Fruit fly (Drosophila melanogaster) whole organism, adult: Measurements from ENCODE around the gene Fum1.

Experiments
- CG11617 ChIP-seq: fragments of 200-800 bp; sonication (Bioruptor generic); optimal IDR thresholded peaks from 2 replicates; lab custom pipeline; 2017; ENCODE audit warnings: mild to moderate bottlenecking, missing biosample characterization, missing genetic modification reagents, missing genetic modification characterization
- CG12768 ChIP-seq: fragments of 200-800 bp; sonication (Bioruptor generic); optimal IDR thresholded peaks from 2 replicates; lab custom pipeline; 2017; ENCODE audit warnings: missing biosample characterization, missing genetic modification characterization, mild to moderate bottlenecking, moderate library complexity, missing genetic modification reagents
- CG14711 ChIP-seq: fragments of 200-800 bp; sonication (Bioruptor generic); optimal IDR thresholded peaks from 2 replicates; lab custom pipeline; 2018; ENCODE audit warnings: missing biosample characterization, mild to moderate bottlenecking, missing genetic modification characterization, moderate library complexity
- CG1620 ChIP-seq: fragments of 200-800 bp; sonication (Bioruptor generic); optimal IDR thresholded peaks from 2 replicates; lab custom pipeline; 2016; ENCODE audit warnings: missing biosample characterization, missing genetic modification characterization
- CG33017 ChIP-seq: fragments of 200-800 bp; sonication (Bioruptor generic); optimal IDR thresholded peaks from 2 replicates; lab custom pipeline; 2018; ENCODE audit warnings: missing biosample characterization, mild to moderate bottlenecking, missing genetic modification characterization, moderate library complexity
- CG5204 ChIP-seq: fragments of 200-800 bp; sonication (Bioruptor generic); optimal IDR thresholded peaks from 2 replicates; lab custom pipeline; 2016; ENCODE audit warnings: missing biosample characterization, missing genetic modification characterization
- CG7045 ChIP-seq: fragments of 200-800 bp; sonication (Bioruptor generic); optimal IDR thresholded peaks from 2 replicates; lab custom pipeline; 2017; ENCODE audit warnings: missing biosample characterization, mild to moderate bottlenecking, missing genetic modification characterization
- CG7101 ChIP-seq: fragments of 200-800 bp; sonication (Bioruptor generic); optimal IDR thresholded peaks from 2 replicates; lab custom pipeline; 2018; ENCODE audit warnings: missing biosample characterization, mild to moderate bottlenecking, missing genetic modification characterization, moderate library complexity
- Clk ChIP-seq: fragments of 200-800 bp; sonication (Bioruptor generic); optimal IDR thresholded peaks from 2 replicates; lab custom pipeline; 2017; ENCODE audit warnings: missing biosample characterization, missing genetic modification characterization
- Crg-1 ChIP-seq: fragments of 200-800 bp; sonication (Bioruptor generic); optimal IDR thresholded peaks from 2 replicates; lab custom pipeline; 2016; ENCODE audit warnings: missing biosample characterization, missing genetic modification characterization
- Hr96 ChIP-seq: fragments of 200-800 bp; sonication (Bioruptor generic); optimal IDR thresholded peaks from 2 replicates; lab custom pipeline; 2016; ENCODE audit warnings: missing biosample characterization, missing genetic modification characterization
- Mnt ChIP-seq: fragments of 200-800 bp; sonication (Bioruptor generic); optimal IDR thresholded peaks from 2 replicates; lab custom pipeline; 2016; ENCODE audit warnings: missing biosample characterization, mild to moderate bottlenecking, missing genetic modification characterization
- bab1 ChIP-seq: fragments of 200-800 bp; sonication (Bioruptor generic); optimal IDR thresholded peaks from 3 replicates; lab custom pipeline; 2019; ENCODE audit warnings: missing biosample characterization, mild to moderate bottlenecking, missing genetic modification characterization, moderate library complexity
- cic ChIP-seq: fragments of 200-800 bp; sonication (Bioruptor generic); optimal IDR thresholded peaks from 2 replicates; lab custom pipeline; 2017; ENCODE audit warnings: missing biosample characterization, mild to moderate bottlenecking, missing genetic modification characterization, moderate library complexity
- cnc ChIP-seq, 2 experiments: fragments of >200 bp; optimal IDR thresholded peaks; 2 replicates each; lab custom pipeline; 2017
- kay ChIP-seq: fragments of 200-800 bp; sonication (Bioruptor generic); peaks from one replicate; lab custom pipeline; 2016; ENCODE audit warnings: missing biosample characterization, missing genetic modification characterization, borderline replicate concordance
- ovo ChIP-seq: fragments of 200-800 bp; sonication (Bioruptor generic); optimal IDR thresholded peaks from 2 replicates; lab custom pipeline; 2016; ENCODE audit warnings: missing biosample characterization, missing genetic modification characterization
- pad ChIP-seq: fragments of 200-800 bp; sonication (Bioruptor generic); optimal IDR thresholded peaks from 3 replicates; lab custom pipeline; 2017; ENCODE audit warnings: missing biosample characterization, missing genetic modification characterization, mild to moderate bottlenecking, moderate library complexity, missing genetic modification reagents
- tj ChIP-seq: fragments of 200-800 bp; sonication (Bioruptor generic); optimal IDR thresholded peaks from 3 replicates; lab custom pipeline; 2017; ENCODE audit warnings: missing biosample characterization, mild to moderate bottlenecking, missing genetic modification characterization, moderate library complexity
- toe ChIP-seq: fragments of 200-800 bp; sonication (Bioruptor generic); optimal IDR thresholded peaks from 2 replicates; lab custom pipeline; 2016; ENCODE audit warnings: missing biosample characterization, missing genetic modification characterization

Gene Fum1

DNA sequence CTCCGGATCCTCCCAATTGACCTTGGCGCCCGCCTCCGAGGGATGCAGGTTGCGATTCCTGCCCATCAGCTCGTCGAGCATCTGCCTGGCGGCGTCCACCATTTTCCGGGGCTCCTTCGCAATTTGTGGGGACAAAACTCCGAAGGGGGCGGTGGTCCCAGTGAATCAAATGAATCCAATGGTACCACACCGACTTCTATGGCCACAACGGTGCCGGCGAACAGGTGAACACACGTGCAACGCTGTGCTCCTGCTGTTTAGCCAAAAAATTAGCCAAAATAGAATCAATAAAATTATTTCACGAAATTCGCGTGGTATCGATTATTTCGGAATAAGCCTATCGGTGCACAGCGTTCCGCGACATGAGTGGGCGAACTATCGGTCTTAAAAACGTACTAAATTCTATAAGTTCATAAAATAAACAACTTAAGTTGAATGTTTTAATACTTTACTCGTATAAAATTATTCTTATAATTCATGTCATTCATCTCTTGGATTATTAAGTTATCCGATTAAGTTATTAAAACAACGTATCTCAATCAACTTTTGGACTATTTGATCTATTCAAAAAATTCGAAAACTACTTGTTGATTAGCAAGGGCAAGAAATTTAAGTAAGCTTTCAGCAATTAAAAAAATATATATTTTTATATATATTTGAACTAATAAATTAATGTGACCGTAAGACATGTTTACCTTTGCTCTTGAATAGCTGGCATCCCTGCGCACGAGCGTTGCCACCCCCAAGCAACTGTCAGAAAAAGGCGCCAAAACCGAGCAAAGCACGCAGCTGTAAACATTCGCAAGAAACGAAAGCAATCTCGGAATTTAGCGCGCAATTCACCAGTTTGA, 4.4 kb upstream of the Fum1 start, which contains the start of the genes CG3198 and Mcm6:
CG3198 (minus strand) TSS at position 337 of the 851 bp plus-strand sequence.
Mcm6 (plus strand) TSS at position 751 of the 851 bp plus-strand sequence.
- TF ChIP-seq CG33017 (tag; lab: Kevin White, UChicago): no peak
- TF ChIP-seq Mnt: no peak
- peak; percentile 33 for TF ChIP-seq CG11617 (GFP tag; lab: Kevin White, UChicago)

DNA sequence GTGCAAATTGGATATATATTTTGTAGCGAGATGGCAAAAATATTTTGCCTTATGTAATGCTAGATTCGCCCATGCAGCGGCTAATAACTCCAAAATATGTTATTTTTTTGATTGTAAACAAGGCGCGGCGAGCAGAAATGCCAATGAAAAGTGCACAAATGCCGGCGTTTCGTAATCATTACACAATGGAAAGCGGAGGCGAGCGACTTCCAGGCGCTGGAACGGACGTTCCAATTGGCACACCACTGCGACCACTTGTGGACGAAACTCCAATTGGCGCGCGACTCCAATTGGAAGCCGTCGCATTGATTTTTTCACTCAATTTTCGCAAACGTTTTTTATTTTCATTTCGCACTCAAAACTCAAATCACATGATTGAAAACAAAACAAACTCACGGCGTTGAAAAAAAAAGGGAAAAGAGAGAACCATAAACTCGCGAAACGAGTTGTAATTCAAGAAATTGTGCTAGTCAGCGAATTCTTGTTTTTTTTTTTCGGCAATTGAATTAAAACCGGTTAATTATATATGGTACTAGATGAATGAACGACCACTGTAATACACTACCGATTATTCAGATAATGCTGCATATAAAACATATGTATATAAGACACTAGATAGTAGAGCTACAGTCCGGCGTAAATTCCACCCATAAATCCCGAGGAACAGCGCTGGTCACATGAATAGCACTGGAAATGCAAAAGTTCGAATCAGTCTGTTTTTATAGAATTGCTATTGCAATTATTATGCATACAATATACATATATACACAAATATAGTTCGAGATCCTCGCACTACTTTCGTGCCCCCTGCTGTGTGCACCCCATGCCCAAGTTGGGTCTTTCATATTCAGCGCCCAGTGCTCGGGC, 644 bp downstream of the Fum1 start, which contains the start of gene ND-ASHI:
ND-ASHI (minus strand) TSS at position 484 of the 867 bp plus-strand sequence.
- TF ChIP-seq CG7045 (GFP tag; lab: Kevin White, UChicago) (peak; percentile 87), CG7101 (tag; lab: Kevin White, UChicago) (peak; percentile 95), CG33017 (tag; lab: Kevin White, UChicago) (peak; percentile 91), Clk (GFP tag; lab: Kevin White, UChicago) (peak; percentile 77), CG1620 (GFP tag; lab: Kevin White, UChicago) (peak; percentile 83), kay (no peak), pad (peak; percentile 89), cic (GFP tag; lab: Kevin White, UChicago) (peak; percentile 75), Hr96 (no peak), CG5204 (GFP tag; lab: Kevin White, UChicago) (no peak), toe (GFP tag; lab: Kevin White, UChicago) (no peak), ovo (GFP tag; lab: Kevin White, UChicago) (peak; percentile 30), CG12768 (GFP tag; lab: Kevin White, UChicago) (peak; percentile 95), Mnt (peak; percentile 79), cnc (optimal IDR thresholded peaks at IDR 0.05; lab: Kevin White, UChicago) (no peak), tj (peak; percentile 97), Crg-1 (peak; percentile 85), CG14711 (tag; lab: Kevin White, UChicago) (peak; percentile 88), bab1 (GFP tag; lab: Kevin White, UChicago) (peak; percentile 89), CG11617 (GFP tag; lab: Kevin White, UChicago) (peak; percentile 88)

DNA sequence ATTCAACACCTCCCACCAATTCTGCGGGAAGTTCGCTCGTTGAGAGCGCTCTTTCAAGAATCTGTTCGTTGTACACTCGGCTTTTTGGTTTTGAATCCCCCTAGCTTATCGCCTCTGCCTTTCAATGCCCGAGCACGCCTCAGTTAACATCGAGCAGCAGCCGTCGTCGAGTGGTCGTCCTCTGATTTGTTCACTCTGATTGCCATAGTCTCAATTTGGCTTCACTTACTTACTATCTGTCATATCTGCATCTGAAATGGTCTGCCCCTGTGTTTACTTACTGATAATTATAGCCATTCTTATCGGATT, 1.2 kb downstream of the Fum1 start:
- peak; percentile 46 for TF ChIP-seq pad
- no peak for TF ChIP-seq CG1620 (GFP tag; lab: Kevin White, UChicago)
- peak; percentile 59 for TF ChIP-seq Mnt
- no peak for TF ChIP-seq CG11617 (GFP tag; lab: Kevin White, UChicago)
- TF ChIP-seq bab1 (GFP tag; lab: Kevin White, UChicago): no peak
- TF ChIP-seq cic (GFP tag; lab: Kevin White, UChicago): peak; percentile 28
- no peak for TF ChIP-seq CG5204 (GFP tag; lab: Kevin White, UChicago)

DNA sequence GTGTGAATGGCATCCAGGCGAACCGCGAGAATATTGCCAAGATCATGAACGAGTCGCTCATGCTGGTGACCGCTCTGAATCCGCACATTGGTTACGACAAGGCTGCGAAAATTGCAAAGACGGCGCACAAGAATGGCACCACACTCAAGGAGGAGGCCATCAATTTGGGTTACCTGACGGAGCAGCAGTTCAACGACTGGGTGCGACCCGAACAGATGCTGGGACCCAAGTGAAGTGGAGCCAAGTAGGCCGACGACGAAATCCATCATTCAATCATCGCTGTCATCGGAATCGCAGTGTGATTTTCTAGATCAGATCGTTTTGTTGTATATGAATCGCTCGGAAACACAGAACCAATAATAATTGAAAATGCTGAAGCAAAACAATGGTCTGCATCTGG, 3.2 kb downstream of the Fum1 start, which contains the start of gene Fum2:
Fum2 (plus strand) TSS at position 301 of the 400 bp plus-strand sequence.
- TF ChIP-seq pad (no peak), CG7045 (GFP tag; lab: Kevin White, UChicago) (no peak), bab1 (GFP tag; lab: Kevin White, UChicago) (no peak), CG14711 (tag; lab: Kevin White, UChicago) (no peak)

DNA sequence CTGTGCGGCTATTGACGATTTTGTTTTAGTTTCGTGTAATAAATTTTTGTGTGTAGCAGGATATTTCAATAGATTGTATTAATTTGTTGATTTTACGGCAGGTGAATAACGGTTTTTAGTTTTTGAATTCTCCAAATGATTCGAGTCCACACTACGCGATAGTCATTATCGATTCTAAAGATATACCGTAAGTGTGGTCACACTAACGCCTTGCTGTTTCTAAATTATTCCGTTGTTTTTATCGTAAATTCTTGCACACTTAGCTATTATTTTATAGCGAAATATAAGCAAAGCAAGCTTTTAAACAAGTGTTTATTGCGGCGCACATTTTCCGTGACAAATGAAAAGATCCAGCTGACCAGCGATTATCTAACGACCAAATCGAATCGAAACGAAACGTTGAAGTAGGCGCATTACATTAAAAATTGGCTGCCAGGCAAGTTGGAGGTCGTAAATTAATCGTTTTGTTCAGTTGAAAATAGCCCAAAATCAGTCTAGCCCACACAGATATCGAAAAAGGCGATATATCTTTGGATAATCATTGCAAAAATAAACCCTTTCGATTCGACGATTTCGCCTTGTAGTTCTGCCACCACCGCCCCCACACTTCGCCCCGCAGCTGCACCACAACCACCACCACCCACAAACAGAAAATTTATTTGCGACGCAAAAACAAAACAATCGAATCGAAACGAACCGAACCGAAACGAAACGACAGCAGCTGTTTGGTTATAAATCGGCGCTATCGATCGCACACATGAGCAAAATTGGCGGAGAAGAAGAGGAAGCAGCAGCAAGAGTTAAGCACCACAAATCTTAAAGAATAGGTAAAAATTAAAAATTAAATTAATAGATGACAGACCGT, 5.6 kb downstream of the Fum1 start, which contains the start of gene Pink1:
Pink1 (plus strand) TSS at position 164 of the 865 bp plus-strand sequence.
- TF ChIP-seq CG33017 (tag; lab: Kevin White, UChicago) (no peak), CG14711 (tag; lab: Kevin White, UChicago) (no peak), CG5204 (GFP tag; lab: Kevin White, UChicago) (no peak), tj (peak; percentile 38), Crg-1 (no peak), ovo (GFP tag; lab: Kevin White, UChicago) (no peak), CG7045 (GFP tag; lab: Kevin White, UChicago) (no peak), CG7101 (tag; lab: Kevin White, UChicago) (peak; percentile 19), cnc (optimal IDR thresholded peaks at IDR 0.05; lab: Kevin White, UChicago) (no peak), pad (no peak), kay (no peak), bab1 (GFP tag; lab: Kevin White, UChicago) (peak; percentile 58), CG12768 (GFP tag; lab: Kevin White, UChicago) (no peak), Mnt (peak; percentile 73), CG1620 (GFP tag; lab: Kevin White, UChicago) (no peak), Clk (GFP tag; lab: Kevin White, UChicago) (no peak), CG11617 (GFP tag; lab: Kevin White, UChicago) (no peak), toe (GFP tag; lab: Kevin White, UChicago) (no peak), Hr96 (no peak), cic (GFP tag; lab: Kevin White, UChicago) (peak; percentile 3)
